Fruit fly (Drosophila melanogaster): ENCODE results near the gene CG32554.

Gene CG32554

dm6 chrX:17814783-17815182 lies 37.7 kb downstream of the CG32554 start:
- no peak for TF ChIP-seq Mnt (GFP tag; optimal IDR thresholded peaks at IDR 0.05)
- TF ChIP-seq CG7101 (tag; optimal IDR thresholded peaks at IDR 0.05), result no peak
- TF ChIP-seq CG33017 (tag; optimal IDR thresholded peaks at IDR 0.05), result no peak
- no peak for TF ChIP-seq CG11617 (GFP tag; optimal IDR thresholded peaks at IDR 0.05)
- no peak for TF ChIP-seq ovo (GFP tag; optimal IDR thresholded peaks at IDR 0.05)
- TF ChIP-seq CG14711 (tag; optimal IDR thresholded peaks at IDR 0.05), result no peak
- no peak for TF ChIP-seq CG1620 (GFP tag; optimal IDR thresholded peaks at IDR 0.05)
- TF ChIP-seq CG7045 (GFP tag; optimal IDR thresholded peaks at IDR 0.05), result no peak
- TF ChIP-seq Clk (GFP tag; optimal IDR thresholded peaks at IDR 0.05), result no peak
- TF ChIP-seq CG12768 (GFP tag; optimal IDR thresholded peaks at IDR 0.05), result no peak
- no peak for TF ChIP-seq tj (GFP tag; optimal IDR thresholded peaks at IDR 0.05)
- no peak for TF ChIP-seq cic (GFP tag; optimal IDR thresholded peaks at IDR 0.05)
- no peak for TF ChIP-seq kay (GFP tag; ENCODE audit: borderline replicate concordance)
- no peak for TF ChIP-seq bab1 (GFP tag; optimal IDR thresholded peaks at IDR 0.05)
- no peak for TF ChIP-seq Crg-1 (GFP tag; optimal IDR thresholded peaks at IDR 0.05)

dm6 chrX:17812193-17812592 lies 40.3 kb downstream of the CG32554 start:
- TF ChIP-seq CG5204 (GFP tag; optimal IDR thresholded peaks at IDR 0.05) (no peak), CG11617 (GFP tag; optimal IDR thresholded peaks at IDR 0.05) (no peak), bab1 (GFP tag; optimal IDR thresholded peaks at IDR 0.05) (no peak), CG7101 (tag; optimal IDR thresholded peaks at IDR 0.05) (no peak), Crg-1 (GFP tag; optimal IDR thresholded peaks at IDR 0.05) (no peak), tj (GFP tag; optimal IDR thresholded peaks at IDR 0.05) (no peak), Clk (GFP tag; optimal IDR thresholded peaks at IDR 0.05) (no peak), CG14711 (tag; optimal IDR thresholded peaks at IDR 0.05) (no peak), ovo (GFP tag; optimal IDR thresholded peaks at IDR 0.05) (no peak), pad (GFP tag; optimal IDR thresholded peaks at IDR 0.05) (no peak), cic (GFP tag; optimal IDR thresholded peaks at IDR 0.05) (no peak), CG7045 (GFP tag; optimal IDR thresholded peaks at IDR 0.05) (no peak), toe (GFP tag; optimal IDR thresholded peaks at IDR 0.05) (no peak), kay (GFP tag; ENCODE audit: borderline replicate concordance) (no peak), CG1620 (GFP tag; optimal IDR thresholded peaks at IDR 0.05) (no peak), CG33017 (tag; optimal IDR thresholded peaks at IDR 0.05) (no peak), Hr96 (GFP tag; optimal IDR thresholded peaks at IDR 0.05) (no peak), Mnt (GFP tag; optimal IDR thresholded peaks at IDR 0.05) (no peak)

- TF ChIP-seq Hr96 (GFP tag; optimal IDR thresholded peaks at IDR 0.05), result no peak
Observed at dm6 chrX:17806973-17807372, 45.5 kb downstream of the CG32554 start.

- TF ChIP-seq Clk (GFP tag; optimal IDR thresholded peaks at IDR 0.05) (no peak), CG14711 (tag; optimal IDR thresholded peaks at IDR 0.05) (no peak), tj (GFP tag; optimal IDR thresholded peaks at IDR 0.05) (no peak), Mnt (GFP tag; optimal IDR thresholded peaks at IDR 0.05) (no peak), Crg-1 (GFP tag; optimal IDR thresholded peaks at IDR 0.05) (no peak), CG7045 (GFP tag; optimal IDR thresholded peaks at IDR 0.05) (no peak), CG11617 (GFP tag; optimal IDR thresholded peaks at IDR 0.05) (no peak), Hr96 (GFP tag; optimal IDR thresholded peaks at IDR 0.05) (no peak), CG33017 (tag; optimal IDR thresholded peaks at IDR 0.05) (no peak), bab1 (GFP tag; optimal IDR thresholded peaks at IDR 0.05) (no peak), CG7101 (tag; optimal IDR thresholded peaks at IDR 0.05) (no peak), cic (GFP tag; optimal IDR thresholded peaks at IDR 0.05) (no peak), kay (GFP tag; ENCODE audit: borderline replicate concordance) (no peak), CG12768 (GFP tag; optimal IDR thresholded peaks at IDR 0.05) (no peak), pad (GFP tag; optimal IDR thresholded peaks at IDR 0.05) (no peak), toe (GFP tag; optimal IDR thresholded peaks at IDR 0.05) (no peak), CG5204 (GFP tag; optimal IDR thresholded peaks at IDR 0.05) (no peak), ovo (GFP tag; optimal IDR thresholded peaks at IDR 0.05) (no peak), CG1620 (GFP tag; optimal IDR thresholded peaks at IDR 0.05) (no peak)
Observed at dm6 chrX:17806335-17806734, 46.1 kb downstream of the CG32554 start.

- TF ChIP-seq cnc (optimal IDR thresholded peaks at IDR 0.05) (no peak), toe (GFP tag; optimal IDR thresholded peaks at IDR 0.05) (no peak), kay (GFP tag; ENCODE audit: borderline replicate concordance) (no peak), tj (GFP tag; optimal IDR thresholded peaks at IDR 0.05) (no peak), CG11617 (GFP tag; optimal IDR thresholded peaks at IDR 0.05) (no peak), bab1 (GFP tag; optimal IDR thresholded peaks at IDR 0.05) (no peak), CG7045 (GFP tag; optimal IDR thresholded peaks at IDR 0.05) (no peak), CG5204 (GFP tag; optimal IDR thresholded peaks at IDR 0.05) (no peak), Crg-1 (GFP tag; optimal IDR thresholded peaks at IDR 0.05) (no peak), CG12768 (GFP tag; optimal IDR thresholded peaks at IDR 0.05) (no peak), CG1620 (GFP tag; optimal IDR thresholded peaks at IDR 0.05) (no peak), CG33017 (tag; optimal IDR thresholded peaks at IDR 0.05) (no peak), Mnt (GFP tag; optimal IDR thresholded peaks at IDR 0.05) (no peak)
Observed at dm6 chrX:17804048-17804447, 48.4 kb downstream of the CG32554 start.

- no peak for TF ChIP-seq Crg-1 (GFP tag; optimal IDR thresholded peaks at IDR 0.05)
- TF ChIP-seq CG5204 (GFP tag; optimal IDR thresholded peaks at IDR 0.05), result no peak
- no peak for TF ChIP-seq CG33017 (tag; optimal IDR thresholded peaks at IDR 0.05)
- TF ChIP-seq pad (GFP tag; optimal IDR thresholded peaks at IDR 0.05), result no peak
- no peak for TF ChIP-seq cnc (optimal IDR thresholded peaks at IDR 0.05)
- no peak for TF ChIP-seq Hr96 (GFP tag; optimal IDR thresholded peaks at IDR 0.05)
Observed at dm6 chrX:17802353-17803121, 49.9 kb downstream of the CG32554 start.
